Worm (Caenorhabditis elegans): Measurements from ENCODE around the gene T13C5.10.

DNA sequence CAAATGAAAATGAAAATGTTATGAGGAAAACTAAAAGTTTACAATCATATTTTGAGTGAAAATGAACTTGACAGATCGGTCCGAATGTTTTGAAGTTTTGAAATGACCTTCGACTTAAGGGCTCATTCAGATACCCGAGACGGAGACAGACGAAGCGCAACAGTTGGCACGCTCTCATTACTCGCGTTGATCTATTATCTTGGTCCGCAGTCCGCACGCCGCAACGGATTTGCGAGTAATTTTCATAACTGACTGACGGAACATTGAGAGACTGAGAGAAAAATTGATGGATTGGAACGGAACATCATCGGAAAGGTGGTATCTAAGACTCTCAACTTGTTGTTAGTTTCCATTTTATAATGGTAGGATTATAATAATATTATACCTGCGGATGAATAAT lies 42.0 kb upstream of the T13C5.10 start:
- no peak for TF ChIP-seq nhr-11 (tag; optimal IDR thresholded peaks at IDR 0.05)
- no peak for TF ChIP-seq ama-1 (optimal IDR thresholded peaks at IDR 0.05)
- no peak for TF ChIP-seq unc-39 (tag; optimal IDR thresholded peaks at IDR 0.05)
- no peak for TF ChIP-seq sea-2 (GFP tag; optimal IDR thresholded peaks at IDR 0.05)
- TF ChIP-seq nhr-25 (tag; optimal IDR thresholded peaks at IDR 0.05), result no peak
- TF ChIP-seq unc-62 (GFP tag; optimal IDR thresholded peaks at IDR 0.05), result no peak
- TF ChIP-seq elt-3 (tag; optimal IDR thresholded peaks at IDR 0.05), result no peak
- no peak for TF ChIP-seq nhr-77 (tag; optimal IDR thresholded peaks at IDR 0.05)
